Worm (Caenorhabditis elegans) whole organism, late embryonic: ENCODE data around the gene B0252.11.

Experiments
- K09A11.1 ChIP-seq: sonication (generic microtip); optimal IDR thresholded peaks from 2 replicates; lab custom pipeline; 2017; ENCODE audit warnings: antibody characterized with exemption, mild to moderate bottlenecking, missing genetic modification characterization, missing compliant biosample characterization; ENCODE audit not compliant: insufficient read depth
- ceh-30 ChIP-seq: fragments of 150-350 bp; optimal IDR thresholded peaks from 2 replicates; lab custom pipeline; 2014; ENCODE audit warnings: missing biosample characterization, missing genetic modification characterization
- ceh-6 ChIP-seq: fragments of 200-800 bp; sonication (Bioruptor generic); optimal IDR thresholded peaks from 2 replicates; lab custom pipeline; 2018; ENCODE audit warnings: mild to moderate bottlenecking, missing genetic modification characterization, missing compliant biosample characterization
- ets-4 ChIP-seq: sonication (generic microtip); optimal IDR thresholded peaks from 2 replicates; lab custom pipeline; 2016; ENCODE audit warnings: missing genetic modification characterization, missing compliant biosample characterization
- eyg-1 ChIP-seq: sonication (generic microtip); optimal IDR thresholded peaks from 2 replicates; lab custom pipeline; 2016; ENCODE audit warnings: missing genotype, missing genetic modification characterization, missing compliant biosample characterization
- odd-2 ChIP-seq: sonication (generic microtip); optimal IDR thresholded peaks from 2 replicates; lab custom pipeline; 2017; ENCODE audit warnings: antibody characterized with exemption, mild to moderate bottlenecking, missing genetic modification characterization, missing compliant biosample characterization
- ref-2 ChIP-seq: sonication (generic microtip); optimal IDR thresholded peaks from 2 replicates; lab custom pipeline; 2016; ENCODE audit warnings: missing genetic modification characterization, missing compliant biosample characterization
- ttx-3 ChIP-seq: sonication (generic microtip); optimal IDR thresholded peaks from 2 replicates; lab custom pipeline; 2016; ENCODE audit warnings: missing genetic modification reagents, missing genetic modification characterization, missing compliant biosample characterization
- unc-55 ChIP-seq: sonication (generic microtip); optimal IDR thresholded peaks from 2 replicates; lab custom pipeline; 2017; ENCODE audit warnings: missing biosample characterization, missing genetic modification reagents, missing genetic modification characterization
- unc-86 ChIP-seq: sonication (generic microtip); optimal IDR thresholded peaks from 2 replicates; lab custom pipeline; 2016; ENCODE audit warnings: missing genetic modification characterization, missing compliant biosample characterization

DNA sequence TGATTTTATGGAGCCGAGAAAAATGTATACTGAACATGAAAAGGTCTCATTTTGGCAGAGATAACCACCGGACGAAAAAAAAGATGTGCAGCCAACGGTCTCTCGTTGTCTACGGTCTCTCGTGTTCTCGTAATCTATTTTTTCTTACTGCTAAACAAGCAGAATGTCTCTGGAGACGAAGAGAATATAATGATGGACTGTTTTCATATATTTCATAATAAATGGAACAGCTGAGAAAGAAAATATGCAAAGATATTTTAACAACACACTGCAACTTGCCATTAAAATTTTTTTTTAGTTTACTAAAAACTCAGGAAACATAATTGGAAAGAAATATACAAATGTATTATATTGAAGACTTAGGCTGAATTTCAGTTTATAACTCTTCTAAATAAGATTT, 12.5 kb upstream of the B0252.11 start:
- no peak for TF ChIP-seq K09A11.1 (tag; lab: Kevin White, UChicago)
- no peak for TF ChIP-seq ref-2
- TF ChIP-seq odd-2 (tag; lab: Kevin White, UChicago): no peak
- TF ChIP-seq ttx-3: no peak
- no peak for TF ChIP-seq ceh-30
- no peak for TF ChIP-seq ets-4
- TF ChIP-seq ceh-6 (GFP tag; lab: Kevin White, UChicago): no peak
- no peak for TF ChIP-seq unc-55
- no peak for TF ChIP-seq eyg-1
- no peak for TF ChIP-seq unc-86 (tag; lab: Kevin White, UChicago)
